Worm (Caenorhabditis elegans): ENCODE measurements around the gene gtbp-1.

ce11 chrIV:10174328-10174727 is 45.6 kb upstream of the gtbp-1 start, which contains the start of gene pxf-1:
- TF ChIP-seq unc-62 (GFP tag; optimal IDR thresholded peaks at IDR 0.05 in 1 of 2): no peak
- TF ChIP-seq unc-62 (tag; optimal IDR thresholded peaks at IDR 0.05): no peak
- TF ChIP-seq ama-1 (optimal IDR thresholded peaks at IDR 0.05): no peak
- no peak for TF ChIP-seq mdl-1 (tag; optimal IDR thresholded peaks at IDR 0.05)
- TF ChIP-seq F10B5.3 (tag; optimal IDR thresholded peaks at IDR 0.05): no peak
- TF ChIP-seq pqm-1 (tag; optimal IDR thresholded peaks at IDR 0.05): no peak
- no peak for TF ChIP-seq skn-1 (tag; optimal IDR thresholded peaks at IDR 0.05)
